Worm (Caenorhabditis elegans) whole organism, late embryonic: ENCODE data around the gene lgc-48.

Experiments used
- C38D4.7 ChIP-seq: fragments of 200-800 bp; sonication (Bioruptor generic); optimal IDR thresholded peaks from 2 replicates; lab custom pipeline; 2018; ENCODE audit warnings: mild to moderate bottlenecking, missing genetic modification characterization, moderate library complexity, missing compliant biosample characterization
- ama-1 ChIP-seq: fragments of 150-350 bp; optimal IDR thresholded peaks from 2 replicates; lab custom pipeline; 2014
- ceh-19 ChIP-seq: fragments of 200-800 bp; sonication (Bioruptor generic); optimal IDR thresholded peaks from 2 replicates; lab custom pipeline; 2018; ENCODE audit warnings: mild to moderate bottlenecking, missing genetic modification characterization, missing compliant biosample characterization
- ceh-24 ChIP-seq: sonication (generic microtip); optimal IDR thresholded peaks from 2 replicates; lab custom pipeline; 2016; ENCODE audit warnings: mild to moderate bottlenecking, missing genetic modification characterization, missing compliant biosample characterization
- fax-1 ChIP-seq: sonication (generic microtip); optimal IDR thresholded peaks from 2 replicates; lab custom pipeline; 2016; ENCODE audit warnings: missing genotype, missing genetic modification characterization, missing compliant biosample characterization
- fkh-10 ChIP-seq: fragments of 150-350 bp; optimal IDR thresholded peaks from 2 replicates; lab custom pipeline; 2014; ENCODE audit warnings: missing biosample characterization, missing genetic modification reagents, missing genetic modification characterization
- madf-2 ChIP-seq: sonication (generic microtip); optimal IDR thresholded peaks from 2 replicates; lab custom pipeline; 2017; ENCODE audit warnings: missing genetic modification characterization, missing compliant biosample characterization
- nhr-11 ChIP-seq: fragments of 150-350 bp; optimal IDR thresholded peaks from 2 replicates; lab custom pipeline; 2014; ENCODE audit warnings: missing biosample characterization, missing genetic modification characterization
- nhr-232 ChIP-seq: sonication (generic microtip); optimal IDR thresholded peaks from 2 replicates; lab custom pipeline; 2016; ENCODE audit warnings: missing genetic modification characterization, missing compliant biosample characterization
- pros-1 ChIP-seq: fragments of 150-350 bp; optimal IDR thresholded peaks from 2 replicates; lab custom pipeline; 2014; ENCODE audit warnings: missing biosample characterization, missing genetic modification reagents, missing genetic modification characterization
- rnt-1 ChIP-seq: sonication (generic microtip); optimal IDR thresholded peaks from 2 replicates; lab custom pipeline; 2016; ENCODE audit warnings: missing genetic modification characterization, missing compliant biosample characterization
- sox-4 ChIP-seq: sonication (generic microtip); optimal IDR thresholded peaks from 2 replicates; lab custom pipeline; 2017; ENCODE audit warnings: mild to moderate bottlenecking, missing genetic modification characterization, inconsistent platforms, missing compliant biosample characterization
- unc-55 ChIP-seq: sonication (generic microtip); optimal IDR thresholded peaks from 2 replicates; lab custom pipeline; 2017; ENCODE audit warnings: missing biosample characterization, missing genetic modification reagents, missing genetic modification characterization

DNA sequence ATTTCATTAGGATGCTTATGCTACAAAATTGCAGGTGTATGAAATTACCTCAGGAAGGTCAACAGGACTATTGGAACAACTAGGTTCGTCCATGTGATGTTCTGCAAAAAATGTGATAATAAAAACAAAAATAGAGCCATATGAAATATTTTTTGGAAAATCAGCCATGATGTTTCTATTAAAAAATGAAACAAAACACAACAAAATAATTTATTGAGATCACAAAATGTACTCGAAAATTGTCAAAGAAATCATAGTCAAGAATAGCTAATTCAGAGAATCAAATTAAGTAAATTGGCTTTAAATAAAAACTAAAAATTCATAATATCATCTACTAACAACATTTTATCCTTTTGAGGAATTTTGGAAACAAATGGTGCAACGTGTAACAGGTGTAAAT is 9.1 kb upstream of the lgc-48 start, which contains the start of gene nhr-129:
- TF ChIP-seq ama-1 (lab: Kevin White, UChicago), result no peak
- no peak for TF ChIP-seq nhr-232
- TF ChIP-seq fax-1, result no peak
- no peak for TF ChIP-seq unc-55 (GFP tag; lab: Kevin White, UChicago)
- no peak for TF ChIP-seq madf-2 (tag; lab: Kevin White, UChicago)
- TF ChIP-seq C38D4.7 (GFP tag; lab: Kevin White, UChicago), result no peak
- no peak for TF ChIP-seq ceh-19
- TF ChIP-seq fkh-10 (GFP tag; lab: Kevin White, UChicago), result no peak
- TF ChIP-seq ceh-24 (tag; lab: Kevin White, UChicago), result no peak
- no peak for TF ChIP-seq sox-4
- TF ChIP-seq nhr-11 (tag; lab: Kevin White, UChicago), result no peak
- TF ChIP-seq pros-1 (tag; lab: Kevin White, UChicago), result no peak
- TF ChIP-seq rnt-1 (tag; lab: Kevin White, UChicago), result no peak
